Worm (Caenorhabditis elegans) whole organism, L1 larva: ENCODE measurements around the gene gldi-7.

ENCODE experiments used
- aly-2 ChIP-seq: fragments of 150-350 bp; optimal IDR thresholded peaks from 2 replicates; lab custom pipeline; 2014; ENCODE audit warnings: missing biosample characterization, missing genetic modification characterization
- elt-2 ChIP-seq: sonication (generic microtip); optimal IDR thresholded peaks from 2 replicates; lab custom pipeline; 2016; ENCODE audit warnings: missing genetic modification characterization, mild to moderate bottlenecking, inconsistent platforms, missing compliant biosample characterization, missing genetic modification reagents
- fkh-8 ChIP-seq: sonication (generic microtip); optimal IDR thresholded peaks from 2 replicates; lab custom pipeline; 2016; ENCODE audit warnings: mild to moderate bottlenecking, missing genetic modification characterization, missing compliant biosample characterization
- nhr-237 ChIP-seq: fragments of 150-350 bp; optimal IDR thresholded peaks from 2 replicates; lab custom pipeline; 2014; ENCODE audit warnings: missing biosample characterization, missing genetic modification characterization
- nhr-28 ChIP-seq: fragments of 150-350 bp; optimal IDR thresholded peaks from 2 replicates; lab custom pipeline; 2014; ENCODE audit warnings: missing biosample characterization, missing genetic modification characterization
- nhr-77 ChIP-seq: fragments of 150-350 bp; optimal IDR thresholded peaks from 2 replicates; lab custom pipeline; 2014; ENCODE audit warnings: missing biosample characterization, missing genetic modification characterization
- skn-1 ChIP-seq: fragments of 150-350 bp; optimal IDR thresholded peaks from 2 replicates; lab custom pipeline; 2014; ENCODE audit warnings: missing biosample characterization, missing genetic modification characterization
- sptf-1 ChIP-seq: fragments of 150-350 bp; optimal IDR thresholded peaks from 2 replicates; lab custom pipeline; 2014; ENCODE audit warnings: missing biosample characterization, missing genetic modification characterization
- tbx-2 ChIP-seq: sonication (generic microtip); optimal IDR thresholded peaks from 2 replicates; lab custom pipeline; 2016; ENCODE audit warnings: missing genetic modification characterization, missing compliant biosample characterization

DNA sequence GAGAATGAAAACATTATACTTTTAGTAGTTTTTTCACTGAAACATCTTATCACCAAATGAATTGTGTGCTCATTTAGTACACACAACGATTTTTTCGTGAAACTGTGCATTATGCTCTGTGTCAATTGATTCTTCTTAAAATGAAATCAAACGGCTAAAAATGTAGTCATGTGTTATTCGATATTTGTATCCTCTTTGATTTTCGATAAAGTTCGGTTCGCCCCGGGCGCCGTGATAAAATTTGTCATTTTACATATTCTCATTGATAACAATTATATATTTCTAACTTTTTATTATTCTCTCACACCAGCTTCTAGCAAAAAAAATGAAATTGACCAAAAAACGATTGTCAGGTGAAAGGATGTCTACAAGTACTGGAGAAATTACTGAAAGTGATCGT is 16.3 kb downstream of the gldi-7 start, which contains the start of gene ctg-2:
- TF ChIP-seq fkh-8 (tag; lab: Kevin White, UChicago) (no peak), skn-1 (tag; lab: Kevin White, UChicago) (no peak), nhr-237 (tag; lab: Kevin White, UChicago) (no peak), elt-2 (tag; lab: Kevin White, UChicago) (peak; percentile 85), nhr-28 (tag; lab: Kevin White, UChicago) (no peak), nhr-77 (no peak), tbx-2 (tag; lab: Kevin White, UChicago) (no peak), aly-2 (no peak), sptf-1 (tag; lab: Kevin White, UChicago) (no peak)
